Fruit fly (Drosophila melanogaster): ENCODE results near the gene Pgant6.

dm6 chr3L:2824731-2825130 is 42.7 kb downstream of the Pgant6 start:
- TF ChIP-seq Hr78 (GFP tag; optimal IDR thresholded peaks at IDR 0.05) = no peak
- TF ChIP-seq OdsH (GFP tag; optimal IDR thresholded peaks at IDR 0.05) = no peak
- no peak for TF ChIP-seq Hnf4 (GFP tag; optimal IDR thresholded peaks at IDR 0.05)
- TF ChIP-seq tai (GFP tag; optimal IDR thresholded peaks at IDR 0.05) = no peak
